Worm (Caenorhabditis elegans): ENCODE data around the gene srlf-26.

- TF ChIP-seq ztf-11 (tag; optimal IDR thresholded peaks at IDR 0.05) (no peak), nhr-76 (tag; optimal IDR thresholded peaks at IDR 0.05) (no peak), unc-62 (GFP tag; optimal IDR thresholded peaks at IDR 0.05) (peak; percentile 84), snpc-4 (tag; optimal IDR thresholded peaks at IDR 0.05) (no peak), sem-2 (GFP tag; optimal IDR thresholded peaks at IDR 0.05) (no peak)
Observed at ce11 chrIV:13721000-13721399, 42.3 kb downstream of the srlf-26 start.
